Fruit fly (Drosophila melanogaster): ENCODE results near the gene a10.

dm6 chr3L:17010492-17011303, 12.8 kb downstream of the a10 start:
- no peak for TF ChIP-seq Dfd (GFP tag; optimal IDR thresholded peaks at IDR 0.05)
- TF ChIP-seq psq (GFP tag; optimal IDR thresholded peaks at IDR 0.05) = peak; percentile 13

Measured in whole organism, wandering third instar larva.